Worm (Caenorhabditis elegans) whole organism, L1 larva: ENCODE results near the gene F28A12.10.

ENCODE experiments used
- pag-3 ChIP-seq: sonication (generic microtip); optimal IDR thresholded peaks from 2 replicates; lab custom pipeline; 2017; ENCODE audit warnings: missing genetic modification characterization, mild to moderate bottlenecking, missing compliant biosample characterization, antibody characterized with exemption, borderline replicate concordance; ENCODE audit not compliant: insufficient read depth
- pqm-1 ChIP-seq: sonication (generic microtip); optimal IDR thresholded peaks from 3 replicates; lab custom pipeline; 2017; ENCODE audit warnings: missing biosample characterization, missing genetic modification characterization

DNA sequence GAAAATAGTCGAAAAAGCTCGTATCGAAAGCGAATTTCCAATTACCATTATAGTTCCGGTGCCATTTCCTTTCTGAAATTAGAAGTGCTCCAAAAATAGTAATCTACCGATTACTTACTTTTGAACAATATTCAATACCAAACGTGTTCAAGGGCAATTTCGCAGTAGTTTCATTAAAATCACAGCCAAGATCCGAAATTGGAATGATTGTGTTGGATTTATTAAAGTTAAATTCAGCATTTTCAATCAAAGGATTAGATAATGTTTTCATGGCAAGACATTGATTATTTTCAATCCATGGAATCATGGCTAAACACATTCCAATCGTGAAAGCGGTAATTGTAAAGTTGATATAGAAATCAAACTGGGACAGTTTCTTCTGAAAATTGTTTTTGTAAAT, 4.8 kb downstream of the F28A12.10 start:
- TF ChIP-seq pag-3 = no peak
- no peak for TF ChIP-seq pqm-1 (tag; lab: Kevin White, UChicago)
